Fruit fly (Drosophila melanogaster) whole organism, embryonic: ENCODE results near the gene CG13028.

ENCODE experiments used
- Adf1 ChIP-seq: fragments of 200-800 bp; sonication (Bioruptor generic); IDR thresholded peaks from 2 replicates; pipeline ENCODE4 v1.3.6; 2022; ENCODE audit warnings: missing biosample characterization, missing genetic modification characterization
- Bgb ChIP-seq: fragments of 200-800 bp; sonication (Bioruptor generic); IDR thresholded peaks from 2 replicates; pipeline ENCODE4 v1.3.6; 2022; ENCODE audit warnings: missing biosample characterization, missing genetic modification characterization; ENCODE audit not compliant: partially characterized antibody
- CG10366 ChIP-seq: fragments of 200-800 bp; sonication (Bioruptor generic); IDR thresholded peaks from 2 replicates; pipeline ENCODE4 v1.3.6; 2022; ENCODE audit warnings: missing biosample characterization, missing genetic modification characterization
- CG11247 ChIP-seq: fragments of 200-800 bp; sonication (Bioruptor generic); IDR thresholded peaks from 2 replicates; pipeline ENCODE4 v1.3.6; 2022; ENCODE audit warnings: missing biosample characterization, missing genetic modification characterization
- CG11398 ChIP-seq: fragments of 200-800 bp; sonication (Bioruptor generic); optimal IDR thresholded peaks from 2 replicates; lab custom pipeline; 2016; ENCODE audit warnings: missing biosample characterization, missing genetic modification characterization
- CG12659 ChIP-seq: fragments of 200-800 bp; sonication (Bioruptor generic); optimal IDR thresholded peaks from 3 replicates; lab custom pipeline; 2017; ENCODE audit warnings: mild to moderate bottlenecking, missing biosample characterization, missing genetic modification reagents, missing genetic modification characterization
- CG14014 ChIP-seq: fragments of 200-800 bp; sonication (Bioruptor generic); IDR thresholded peaks from 2 replicates; pipeline ENCODE4 v1.3.6; 2022; ENCODE audit warnings: missing biosample characterization, missing genetic modification characterization
- CG15073 ChIP-seq: fragments of 200-800 bp; sonication (Bioruptor generic); optimal IDR thresholded peaks from 2 replicates; lab custom pipeline; 2016; ENCODE audit warnings: missing biosample characterization, missing genetic modification characterization
- CG17829 ChIP-seq: fragments of 200-800 bp; optimal IDR thresholded peaks from 2 replicates; lab custom pipeline; 2019; ENCODE audit warnings: missing biosample characterization, mild to moderate bottlenecking, missing genetic modification characterization, moderate library complexity
- CG30403 ChIP-seq: fragments of 200-800 bp; sonication (Bioruptor generic); optimal IDR thresholded peaks from 3 replicates; lab custom pipeline; 2016; ENCODE audit warnings: missing biosample characterization, missing genetic modification characterization
- CG42726 ChIP-seq: fragments of 200-800 bp; sonication (Bioruptor generic); IDR thresholded peaks from 2 replicates; pipeline ENCODE4 v1.3.6; 2022; ENCODE audit warnings: missing biosample characterization, missing genetic modification characterization; ENCODE audit not compliant: partially characterized antibody
- CG43689 ChIP-seq: fragments of 200-800 bp; sonication (Bioruptor generic); IDR thresholded peaks from 2 replicates; pipeline ENCODE4 v1.3.6; 2022; ENCODE audit warnings: missing biosample characterization, missing genetic modification characterization
- CG4730 ChIP-seq: fragments of 200-800 bp; sonication (Bioruptor generic); IDR thresholded peaks from 2 replicates; pipeline ENCODE4 v1.3.6; 2022; ENCODE audit warnings: missing biosample characterization, missing genetic modification characterization
- CG6765 ChIP-seq: fragments of 200-800 bp; sonication (Bioruptor generic); optimal IDR thresholded peaks from 3 replicates; lab custom pipeline; 2017; ENCODE audit warnings: missing biosample characterization, mild to moderate bottlenecking, missing genetic modification characterization
- CG7372 ChIP-seq: fragments of 200-800 bp; sonication (Bioruptor generic); IDR thresholded peaks from 2 replicates; pipeline ENCODE4 v1.3.6; 2022; ENCODE audit warnings: missing biosample characterization, missing genetic modification characterization
- CG7928 ChIP-seq: fragments of 200-800 bp; sonication (Bioruptor generic); optimal IDR thresholded peaks from 2 replicates; lab custom pipeline; 2017; ENCODE audit warnings: missing biosample characterization, mild to moderate bottlenecking, missing genetic modification characterization
- CG7963 ChIP-seq: fragments of 200-800 bp; sonication (Bioruptor generic); IDR thresholded peaks from 3 replicates; pipeline ENCODE4 v1.3.6; 2022; ENCODE audit warnings: missing biosample characterization, missing genetic modification characterization; ENCODE audit not compliant: partially characterized antibody
- CG8089 ChIP-seq: fragments of 200-800 bp; sonication (Bioruptor generic); optimal IDR thresholded peaks from 3 replicates; lab custom pipeline; 2016; ENCODE audit warnings: missing biosample characterization, missing genetic modification characterization
- CG9817 ChIP-seq: fragments of 200-800 bp; sonication (Bioruptor generic); optimal IDR thresholded peaks from 2 replicates; lab custom pipeline; 2018; ENCODE audit warnings: missing biosample characterization, mild to moderate bottlenecking, missing genetic modification characterization, moderate library complexity
- Camta ChIP-seq: fragments of 200-800 bp; sonication (Bioruptor generic); optimal IDR thresholded peaks from 2 replicates; lab custom pipeline; 2016; ENCODE audit warnings: missing biosample characterization, missing genetic modification characterization
- Dbx ChIP-seq: fragments of 200-800 bp; sonication (Bioruptor generic); IDR thresholded peaks from 3 replicates; pipeline ENCODE4 v1.3.6; 2022; ENCODE audit warnings: missing biosample characterization, missing genetic modification characterization
- Deaf1 ChIP-seq: fragments of 200-800 bp; optimal IDR thresholded peaks from 3 replicates; lab custom pipeline; 2019; ENCODE audit warnings: missing biosample characterization, mild to moderate bottlenecking, missing genetic modification characterization, moderate library complexity
- Fer1 ChIP-seq: fragments of 200-800 bp; sonication (Bioruptor generic); optimal IDR thresholded peaks from 2 replicates; lab custom pipeline; 2017; ENCODE audit warnings: missing biosample characterization, mild to moderate bottlenecking, missing genetic modification characterization
- H15 ChIP-seq: fragments of 200-800 bp; sonication (Bioruptor generic); IDR thresholded peaks from 3 replicates; pipeline ENCODE4 v1.3.6; 2022; ENCODE audit warnings: missing biosample characterization, missing genetic modification characterization
- Hr51 ChIP-seq, 2 experiments: fragments of 200-800 bp; sonication (Bioruptor generic); optimal IDR thresholded peaks; 2 replicates in 1 of 2; 3 replicates in 1 of 2; lab custom pipeline; 2016 to 2018; ENCODE audit warnings: missing biosample characterization in 2 of 2, missing genetic modification characterization in 2 of 2, mild to moderate bottlenecking in 1 of 2, moderate library complexity in 1 of 2
- Hr78 ChIP-seq, 2 experiments: fragments of 200-800 bp in 1 of 2; fragments of >200 bp in 1 of 2; sonication (Bioruptor generic) in 1 of 2; optimal IDR thresholded peaks; 2 replicates each; lab custom pipeline; 2017 to 2019; ENCODE audit warnings: missing biosample characterization in 2 of 2, missing genetic modification characterization in 2 of 2, mild to moderate bottlenecking in 1 of 2, moderate library complexity in 1 of 2
- Lim3 ChIP-seq: fragments of 200-800 bp; sonication (Bioruptor generic); IDR thresholded peaks from 2 replicates; pipeline ENCODE4 v1.3.6; 2022; ENCODE audit warnings: missing biosample characterization, missing genetic modification characterization
- MTF-1 ChIP-seq: fragments of 200-800 bp; sonication (Bioruptor generic); optimal IDR thresholded peaks from 2 replicates; lab custom pipeline; 2018; ENCODE audit warnings: missing biosample characterization, mild to moderate bottlenecking, missing genetic modification characterization, borderline replicate concordance
- Med ChIP-seq: fragments of 200-800 bp; sonication (Bioruptor generic); peaks from one replicate; lab custom pipeline; 2016; ENCODE audit warnings: missing biosample characterization, missing genetic modification characterization, mild to moderate bottlenecking, inconsistent platforms, moderate library complexity
- Meics ChIP-seq: fragments of 200-800 bp; sonication (Bioruptor generic); optimal IDR thresholded peaks from 2 replicates; lab custom pipeline; 2017; ENCODE audit warnings: missing biosample characterization, mild to moderate bottlenecking, missing genetic modification characterization
- Opbp ChIP-seq: fragments of 200-800 bp; sonication (Bioruptor generic); IDR thresholded peaks from 3 replicates; pipeline ENCODE4 v1.3.6; 2022; ENCODE audit warnings: missing biosample characterization, missing genetic modification characterization; ENCODE audit not compliant: partially characterized antibody
- PHDP ChIP-seq: fragments of 200-800 bp; sonication (Bioruptor generic); optimal IDR thresholded peaks from 3 replicates; lab custom pipeline; 2018; ENCODE audit warnings: missing biosample characterization, mild to moderate bottlenecking, missing genetic modification characterization, moderate library complexity
- Pdp1 ChIP-seq, 2 experiments: fragments of 200-800 bp; sonication (Bioruptor generic); optimal IDR thresholded peaks; 3 replicates each; lab custom pipeline; 2016; ENCODE audit warnings: missing biosample characterization in 2 of 2, missing genetic modification characterization in 2 of 2, mild to moderate bottlenecking in 1 of 2, moderate library complexity in 1 of 2
- Ptx1 ChIP-seq: fragments of 200-800 bp; sonication (Bioruptor generic); IDR thresholded peaks from 2 replicates; pipeline ENCODE4 v1.3.6; 2022; ENCODE audit warnings: missing biosample characterization, missing genetic modification characterization
- Rfx ChIP-seq: fragments of 200-800 bp; sonication (Bioruptor generic); IDR thresholded peaks from 2 replicates; pipeline ENCODE4 v1.3.6; 2022; ENCODE audit warnings: missing biosample characterization, missing genetic modification characterization
- Sox102F ChIP-seq: fragments of 200-800 bp; sonication (Bioruptor generic); optimal IDR thresholded peaks from 2 replicates; lab custom pipeline; 2018; ENCODE audit warnings: missing biosample characterization, mild to moderate bottlenecking, missing genetic modification characterization, moderate library complexity
- al ChIP-seq: fragments of 200-800 bp; sonication (Bioruptor generic); IDR thresholded peaks from 2 replicates; pipeline ENCODE4 v1.3.6; 2022; ENCODE audit warnings: missing biosample characterization, missing genetic modification characterization
- amos ChIP-seq: fragments of 200-800 bp; sonication (Bioruptor generic); IDR thresholded peaks from 2 replicates; pipeline ENCODE4 v1.3.6; 2022; ENCODE audit warnings: missing biosample characterization, missing genetic modification characterization; ENCODE audit not compliant: partially characterized antibody
- chif ChIP-seq, 2 experiments: fragments of 200-800 bp; sonication (Bioruptor generic); optimal IDR thresholded peaks; 3 replicates each; lab custom pipeline; 2016; ENCODE audit warnings: missing biosample characterization in 2 of 2, missing genetic modification characterization in 2 of 2
- dpn ChIP-seq, 2 experiments: fragments of 200-800 bp; sonication (Bioruptor generic); optimal IDR thresholded peaks; 3 replicates each; lab custom pipeline; 2016; ENCODE audit warnings: missing biosample characterization in 2 of 2, missing genetic modification characterization in 2 of 2
- fd96Cb ChIP-seq: fragments of 200-800 bp; sonication (Bioruptor generic); optimal IDR thresholded peaks from 2 replicates; lab custom pipeline; 2018; ENCODE audit warnings: missing biosample characterization, mild to moderate bottlenecking, missing genetic modification characterization, moderate library complexity
- jigr1 ChIP-seq: fragments of 200-800 bp; sonication (Bioruptor generic); IDR thresholded peaks from 3 replicates; pipeline ENCODE4 v1.3.6; 2022; ENCODE audit warnings: missing biosample characterization, missing genetic modification characterization
- knrl ChIP-seq: fragments of 200-800 bp; sonication (Bioruptor generic); IDR thresholded peaks from 3 replicates; pipeline ENCODE4 v1.3.6; 2022; ENCODE audit warnings: missing biosample characterization, missing genetic modification characterization; ENCODE audit not compliant: partially characterized antibody
- mam ChIP-seq: fragments of 200-800 bp; sonication (Bioruptor generic); optimal IDR thresholded peaks from 3 replicates; lab custom pipeline; 2016; ENCODE audit warnings: missing biosample characterization, missing genetic modification characterization
- nerfin-2 ChIP-seq: fragments of 200-800 bp; sonication (Bioruptor generic); IDR thresholded peaks from 2 replicates; pipeline ENCODE4 v1.3.6; 2022; ENCODE audit warnings: missing biosample characterization, missing genetic modification characterization; ENCODE audit not compliant: partially characterized antibody
- ranshi ChIP-seq: fragments of 200-800 bp; sonication (Bioruptor generic); IDR thresholded peaks from 2 replicates; pipeline ENCODE4 v1.3.6; 2022; ENCODE audit warnings: missing biosample characterization, missing genetic modification characterization
- schlank ChIP-seq: fragments of 200-800 bp; sonication (Bioruptor generic); optimal IDR thresholded peaks from 2 replicates; lab custom pipeline; 2018; ENCODE audit warnings: missing biosample characterization, mild to moderate bottlenecking, missing genetic modification characterization
- sens ChIP-seq: fragments of 200-800 bp; sonication (Bioruptor generic); peaks from one replicate; lab custom pipeline; 2016; ENCODE audit warnings: missing biosample characterization, missing genetic modification characterization
- sqz ChIP-seq: fragments of 200-800 bp; sonication (Bioruptor generic); optimal IDR thresholded peaks from 3 replicates; lab custom pipeline; 2018; ENCODE audit warnings: missing biosample characterization, mild to moderate bottlenecking, missing genetic modification characterization
- stc ChIP-seq: fragments of 200-800 bp; sonication (Bioruptor generic); IDR thresholded peaks from 2 replicates; pipeline ENCODE4 v1.3.6; 2022; ENCODE audit warnings: missing biosample characterization, missing genetic modification characterization
- z ChIP-seq: fragments of 200-800 bp; sonication (Bioruptor generic); IDR thresholded peaks from 3 replicates; pipeline ENCODE4 v1.3.6; 2022; ENCODE audit warnings: missing biosample characterization, missing genetic modification characterization

The CG13028 gene

dm6 chr3L:16884037-16884436 lies 39.0 kb upstream of the CG13028 start (continued):
- TF ChIP-seq CG7928 (no peak), sqz (GFP tag; lab: Kevin White, UChicago) (no peak), Hr78 (GFP tag; optimal IDR thresholded peaks at IDR 0.05; lab: Kevin White, UChicago) (no peak), Pdp1 (GFP tag; optimal IDR thresholded peaks at IDR 0.05; lab: Kevin White, UChicago) (peak in 1 of 2 experiments; percentile 53), schlank (tag; lab: Kevin White, UChicago) (no peak), ranshi (GFP tag; lab: Robert Waterston, UW) (no peak), CG8089 (GFP tag; lab: Kevin White, UChicago) (no peak), chif (GFP tag; optimal IDR thresholded peaks at IDR 0.05; lab: Kevin White, UChicago) (no peak), Lim3 (GFP tag; lab: Robert Waterston, UW) (no peak), Deaf1 (tag; lab: Kevin White, UChicago) (peak; percentile 1), Opbp (GFP tag; lab: Robert Waterston, UW) (peak; percentile 23; the same call in 1 of the 3 replicates), PHDP (peak; percentile 4), Rfx (peak; percentile 30; the same call in 1 of the 2 replicates), CG17829 (tag; lab: Kevin White, UChicago) (no peak), Bgb (GFP tag; lab: Robert Waterston, UW) (0 out of 2 replicates have a peak, but pooled peaks have one; percentile 32), knrl (GFP tag; lab: Robert Waterston, UW) (no peak), amos (GFP tag; lab: Robert Waterston, UW) (no peak; the same call in 1 of the 2 replicates), CG15073 (peak; percentile 94), jigr1 (GFP tag; lab: Robert Waterston, UW) (no peak), CG42726 (no peak), MTF-1 (no peak), CG7963 (no peak), CG30403 (GFP tag; lab: Kevin White, UChicago) (no peak), Sox102F (no peak), H15 (GFP tag; lab: Robert Waterston, UW) (no peak), z (no peak), CG7372 (no peak), CG11398 (GFP tag; lab: Kevin White, UChicago) (no peak), fd96Cb (no peak), nerfin-2 (no peak), Meics (GFP tag; lab: Kevin White, UChicago) (peak; percentile 15)

DNA sequence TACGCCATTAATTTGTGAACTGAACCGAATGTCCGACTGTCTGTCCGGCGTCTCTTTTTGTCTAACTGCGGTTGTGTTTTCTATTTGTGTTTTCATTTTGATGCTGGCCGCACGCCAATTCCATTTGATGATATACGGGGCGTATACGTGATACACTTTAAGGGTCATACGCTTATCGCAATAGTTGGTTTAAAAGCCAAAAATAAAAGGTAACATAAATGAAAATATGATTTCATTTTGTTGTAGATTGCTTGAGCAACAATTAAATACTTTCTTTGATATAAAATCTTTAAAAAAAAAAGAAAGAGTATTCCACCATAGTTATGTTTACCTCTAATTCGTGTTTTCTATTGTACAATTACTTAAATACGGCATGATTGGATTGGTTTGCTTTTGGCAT lies 38.0 kb upstream of the CG13028 start:
- TF ChIP-seq al (GFP tag; lab: Robert Waterston, UW) (peak; percentile 65; the same call in 1 of the 2 replicates), CG11247 (GFP tag; lab: Robert Waterston, UW) (0 out of 2 replicates have a peak, but pooled peaks have one; percentile 11), CG4730 (GFP tag; lab: Robert Waterston, UW) (0 out of 2 replicates have a peak, but pooled peaks have one; percentile 13), CG12659 (GFP tag; lab: Kevin White, UChicago) (no peak), CG14014 (GFP tag; lab: Robert Waterston, UW) (peak; percentile 48; the same call in 1 of the 2 replicates), CG9817 (tag; lab: Kevin White, UChicago) (peak; percentile 20), sens (peak; percentile 15), Hr51 (GFP tag; optimal IDR thresholded peaks at IDR 0.05; lab: Kevin White, UChicago) (peak in 1 of 2 experiments; percentile 44), Adf1 (peak; percentile 34; the same call in 1 of the 2 replicates), stc (GFP tag; lab: Robert Waterston, UW) (peak; percentile 44; the same call in 1 of the 2 replicates), dpn (GFP tag; optimal IDR thresholded peaks at IDR 0.05; lab: Kevin White, UChicago) (peak in 1 of 2 experiments; percentile 6), CG43689 (no peak), Dbx (GFP tag; lab: Robert Waterston, UW) (peak; percentile 45; the same call in 1 of the 3 replicates), CG30403 (GFP tag; lab: Kevin White, UChicago) (peak; percentile 25), Ptx1 (GFP tag; lab: Robert Waterston, UW) (peak; percentile 68), Med (GFP tag; lab: Kevin White, UChicago) (peak; percentile 63), CG10366 (GFP tag; lab: Robert Waterston, UW) (peak; percentile 46), Camta (GFP tag; lab: Kevin White, UChicago) (no peak), Fer1 (peak; percentile 19), CG6765 (no peak), mam (GFP tag; lab: Kevin White, UChicago) (peak; percentile 40)
